Worm (Caenorhabditis elegans): ENCODE measurements around the gene F22B7.1.

- peak; percentile 12 for TF ChIP-seq elt-2 (tag; optimal IDR thresholded peaks at IDR 0.05)
- TF ChIP-seq unc-62 (GFP tag; optimal IDR thresholded peaks at IDR 0.05), result no peak
- TF ChIP-seq lin-39 (tag; optimal IDR thresholded peaks at IDR 0.05), result no peak
- no peak for TF ChIP-seq nhr-12 (tag; optimal IDR thresholded peaks at IDR 0.05)
- TF ChIP-seq ztf-11 (tag; optimal IDR thresholded peaks at IDR 0.05), result no peak
- TF ChIP-seq nhr-77 (tag; optimal IDR thresholded peaks at IDR 0.05), result no peak
Observed at ce11 chrIII:8646021-8646420, 19.1 kb upstream of the F22B7.1 start.
